Worm (Caenorhabditis elegans) whole organism, dauer: Measurements from ENCODE around the gene K05F1.10.
"Not testable (repeated sequence)": the region's sequence is repeated elsewhere in the genome, so short reads cannot be mapped to it uniquely, and the experiment has no call there.

ENCODE experiments used
- unc-62 ChIP-seq: sonication (generic microtip); optimal IDR thresholded peaks from 2 replicates; lab custom pipeline; 2017; ENCODE audit warnings: missing biosample characterization, missing genetic modification reagents, missing genetic modification characterization

Gene K05F1.10

ce11 chrII:5827364-5827763 lies 22.1 kb upstream of the K05F1.10 start, which contains the start of gene tbc-2:
Gene tbc-2 (minus strand): TSS chrII:5827443.
- no peak for TF ChIP-seq unc-62 (GFP tag; lab: Kevin White, UChicago)

- no peak for TF ChIP-seq unc-62 (GFP tag; lab: Kevin White, UChicago)
Observed at ce11 chrII:5820282-5820762, 15.0 kb upstream of the K05F1.10 start, which contains the start of gene ehs-1. Gene ehs-1 (plus strand): TSS chrII:5820712.

ce11 chrII:5819655-5820054 lies 14.4 kb upstream of the K05F1.10 start:
- no peak for TF ChIP-seq unc-62 (GFP tag; lab: Kevin White, UChicago)

- TF ChIP-seq unc-62 (GFP tag; lab: Kevin White, UChicago): no peak
Observed at ce11 chrII:5818298-5818697, 13.0 kb upstream of the K05F1.10 start, which contains the start of gene ZK1248.4. Gene ZK1248.4 (plus strand): TSS chrII:5818598.

ce11 chrII:5816346-5816745 lies 11.1 kb upstream of the K05F1.10 start, which contains the start of gene ZK1248.20:
Gene ZK1248.20 (plus strand): TSS chrII:5816646.
- TF ChIP-seq unc-62 (GFP tag; lab: Kevin White, UChicago): no peak

ce11 chrII:5815382-5815781 lies 10.1 kb upstream of the K05F1.10 start, which contains the start of gene wago-5:
Gene wago-5 (minus strand): TSS chrII:5815482.
- TF ChIP-seq unc-62 (GFP tag; lab: Kevin White, UChicago): not testable (repeated sequence)

ce11 chrII:5810230-5810629 lies 5.0 kb upstream of the K05F1.10 start, which contains the start of the genes msp-64 and ZK1248.5:
Gene msp-64 (minus strand): TSS chrII:5810330.
Gene ZK1248.5 (plus strand): TSS chrII:5810514.
- TF ChIP-seq unc-62 (GFP tag; lab: Kevin White, UChicago): no peak

- no peak for TF ChIP-seq unc-62 (GFP tag; lab: Kevin White, UChicago)
Observed at ce11 chrII:5806563-5806962, 1.3 kb upstream of the K05F1.10 start.

- TF ChIP-seq unc-62 (GFP tag; lab: Kevin White, UChicago): no peak
Observed at ce11 chrII:5804288-5804687, 985 bp downstream of the K05F1.10 start.

- no peak for TF ChIP-seq unc-62 (GFP tag; lab: Kevin White, UChicago)
Observed at ce11 chrII:5801075-5801474, 4.2 kb downstream of the K05F1.10 start, which contains the start of the genes K05F1.9 and K05F1.1. Gene K05F1.9 (minus strand): TSS chrII:5801175. Gene K05F1.1 (plus strand): TSS chrII:5801382.

ce11 chrII:5799553-5799952 lies 5.7 kb downstream of the K05F1.10 start, which contains the start of gene K05F1.8:
Gene K05F1.8 (minus strand): TSS chrII:5799653.
- no peak for TF ChIP-seq unc-62 (GFP tag; lab: Kevin White, UChicago)

ce11 chrII:5797348-5797977 lies 7.8 kb downstream of the K05F1.10 start, which contains the start of the genes msp-63 and msp-142:
Gene msp-63 (minus strand): TSS chrII:5797448.
Gene msp-142 (plus strand): TSS chrII:5797927.
- no peak for TF ChIP-seq unc-62 (GFP tag; lab: Kevin White, UChicago)

- no peak for TF ChIP-seq unc-62 (GFP tag; lab: Kevin White, UChicago)
Observed at ce11 chrII:5794195-5794594, 11.1 kb downstream of the K05F1.10 start, which contains the start of gene acdh-8. Gene acdh-8 (plus strand): TSS chrII:5794495.

- no peak for TF ChIP-seq unc-62 (GFP tag; lab: Kevin White, UChicago)
Observed at ce11 chrII:5792490-5792889, 12.8 kb downstream of the K05F1.10 start, which contains the start of gene K05F1.14. Gene K05F1.14 (minus strand): TSS chrII:5792590.

ce11 chrII:5790313-5790773 lies 14.9 kb downstream of the K05F1.10 start, which contains the start of gene lect-2:
Gene lect-2 (plus strand): TSS chrII:5790723.
- no peak for TF ChIP-seq unc-62 (GFP tag; lab: Kevin White, UChicago)

ce11 chrII:5788815-5789214 lies 16.5 kb downstream of the K05F1.10 start, which contains the start of gene K05F1.13:
Gene K05F1.13 (plus strand): TSS chrII:5789115.
- TF ChIP-seq unc-62 (GFP tag; lab: Kevin White, UChicago): no peak
